Worm (Caenorhabditis elegans): Measurements from ENCODE around the gene ubc-18.

ubc-18 gene

DNA sequence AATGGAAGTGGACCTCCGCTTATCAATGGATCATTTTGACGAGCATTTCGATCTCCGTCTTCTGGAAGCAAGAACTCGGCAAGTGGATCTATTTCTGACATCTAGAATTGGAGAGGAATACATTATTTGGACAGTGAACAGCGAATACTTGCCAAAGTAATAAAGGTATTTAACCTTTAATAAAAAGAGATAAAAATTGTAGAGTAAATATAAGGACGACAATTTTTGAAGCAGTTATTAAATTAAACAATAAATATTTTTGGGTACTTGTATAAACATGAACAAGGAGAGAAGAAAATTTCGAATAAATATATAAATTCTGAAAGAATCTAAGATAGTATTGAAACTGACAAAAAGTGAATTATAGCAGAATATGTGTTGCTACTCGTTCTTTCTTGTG lies 4.1 kb upstream of the ubc-18 start, which contains the start of gene lin-37:
Gene lin-37 (minus strand): TSS at position 101 of the 400 bp plus-strand sequence.
- TF ChIP-seq unc-39 (tag; optimal IDR thresholded peaks at IDR 0.05) (no peak), flh-1 (GFP tag; optimal IDR thresholded peaks at IDR 0.05) (no peak), lsy-2 (tag; optimal IDR thresholded peaks at IDR 0.05) (no peak), lin-32 (GFP tag; optimal IDR thresholded peaks at IDR 0.05) (no peak)

DNA sequence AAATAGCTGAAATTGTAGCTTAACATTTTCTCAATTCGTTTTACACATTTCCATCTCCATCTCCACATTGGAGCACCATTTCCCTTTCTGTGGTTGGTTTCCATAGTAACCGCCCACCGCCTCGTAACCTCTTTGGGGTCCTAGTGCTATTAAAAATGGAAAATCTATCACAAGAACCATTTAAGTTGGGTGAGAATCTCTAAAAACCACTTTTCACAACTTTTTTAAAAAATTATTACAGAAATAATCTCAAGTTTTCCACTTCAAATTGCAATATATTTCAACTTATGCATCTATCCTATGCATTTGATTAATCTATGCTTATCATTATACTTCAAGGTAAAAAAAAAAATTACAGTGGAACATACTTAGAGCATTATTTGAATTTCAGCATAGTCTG lies 1.6 kb upstream of the ubc-18 start, which contains the start of gene tmem-17:
Gene tmem-17 (plus strand): TSS at position 301 of the 400 bp plus-strand sequence.
- TF ChIP-seq ztf-11 (tag; optimal IDR thresholded peaks at IDR 0.05) (no peak), nhr-76 (tag; optimal IDR thresholded peaks at IDR 0.05) (no peak), nhr-2 (tag; optimal IDR thresholded peaks at IDR 0.05) (no peak), hlh-1 (tag; optimal IDR thresholded peaks at IDR 0.05) (no peak), pha-4 (tag; optimal IDR thresholded peaks at IDR 0.05) (no peak), nhr-12 (tag; optimal IDR thresholded peaks at IDR 0.05) (no peak), tbx-8 (GFP tag; optimal IDR thresholded peaks at IDR 0.05) (no peak), M03D4.4 (tag; optimal IDR thresholded peaks at IDR 0.05) (no peak), mls-2 (tag; optimal IDR thresholded peaks at IDR 0.05) (no peak), unc-62 (GFP tag; optimal IDR thresholded peaks at IDR 0.05) (no peak), ces-1 (GFP tag; optimal IDR thresholded peaks at IDR 0.05) (no peak), bed-3 (GFP tag; optimal IDR thresholded peaks at IDR 0.05) (no peak), ham-2 (GFP tag; optimal IDR thresholded peaks at IDR 0.05) (no peak), lsy-2 (tag; optimal IDR thresholded peaks at IDR 0.05) (no peak), snpc-4 (tag; optimal IDR thresholded peaks at IDR 0.05) (no peak), unc-39 (tag; optimal IDR thresholded peaks at IDR 0.05) (no peak), lin-13 (tag; optimal IDR thresholded peaks at IDR 0.05) (no peak), mep-1 (tag; optimal IDR thresholded peaks at IDR 0.05) (no peak)

DNA sequence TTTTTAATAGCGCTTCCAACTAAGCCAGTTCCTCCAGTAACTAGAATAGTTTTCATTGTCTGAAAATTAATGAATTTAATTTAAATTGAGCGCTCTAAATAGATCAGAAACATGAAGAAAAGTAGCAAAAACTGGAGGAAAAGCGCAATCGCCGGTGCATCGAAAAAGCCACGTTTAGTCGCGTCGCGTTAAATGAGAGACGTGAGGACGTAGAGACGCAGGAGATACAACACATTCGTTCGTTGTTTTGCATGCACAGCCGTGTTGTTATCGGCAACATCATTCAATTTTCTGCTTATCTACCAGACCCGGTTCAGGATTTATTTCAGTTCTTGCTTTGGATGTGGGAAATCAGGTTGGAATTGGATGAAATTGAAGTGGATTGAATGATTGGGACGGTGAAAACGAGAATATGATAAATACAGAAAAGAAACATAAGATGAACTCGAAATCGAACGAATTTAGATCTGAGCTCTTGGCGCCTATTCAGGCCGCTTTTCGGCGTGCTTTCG lies 929 bp downstream of the ubc-18 start, which contains the start of gene ger-1:
Gene ger-1 (minus strand): TSS at position 93 of the 512 bp plus-strand sequence.
- TF ChIP-seq elt-1 (tag; optimal IDR thresholded peaks at IDR 0.05; ENCODE audit: borderline replicate concordance, insufficient read depth) (peak; percentile 30), ham-2 (GFP tag; optimal IDR thresholded peaks at IDR 0.05) (peak; percentile 3), cnd-1 (tag; optimal IDR thresholded peaks at IDR 0.05) (no peak)

DNA sequence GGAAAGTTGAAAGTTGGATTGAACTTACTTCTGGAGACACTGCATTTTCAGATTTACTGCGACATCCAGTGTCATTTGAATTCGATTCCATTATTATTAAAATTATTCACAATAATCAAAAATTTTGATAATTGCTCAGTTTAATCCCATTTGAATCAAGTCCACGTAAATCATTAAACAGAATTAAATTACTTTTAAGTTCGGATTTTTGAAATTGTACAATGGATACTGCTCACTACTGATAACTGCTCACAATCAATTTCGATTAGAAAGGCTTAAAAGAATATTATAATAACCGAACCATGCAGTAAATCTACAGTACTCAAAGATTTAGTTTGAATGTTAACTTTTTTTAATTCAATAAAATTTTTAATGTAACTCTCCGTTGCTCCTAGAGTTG lies 4.2 kb downstream of the ubc-18 start, which contains the start of gene R01H2.4:
Gene R01H2.4 (minus strand): TSS at position 101 of the 400 bp plus-strand sequence.
- TF ChIP-seq nhr-28 (tag; optimal IDR thresholded peaks at IDR 0.05) (no peak), drap-1 (GFP tag; optimal IDR thresholded peaks at IDR 0.05) (no peak), zip-8 (tag; optimal IDR thresholded peaks at IDR 0.05) (no peak), lin-32 (GFP tag; optimal IDR thresholded peaks at IDR 0.05) (no peak), nhr-12 (tag; optimal IDR thresholded peaks at IDR 0.05) (no peak), snpc-4 (tag; optimal IDR thresholded peaks at IDR 0.05) (no peak), ceh-39 (tag; optimal IDR thresholded peaks at IDR 0.05) (no peak), elt-3 (tag; optimal IDR thresholded peaks at IDR 0.05) (no peak), lin-13 (tag; optimal IDR thresholded peaks at IDR 0.05) (no peak), tbx-8 (GFP tag; optimal IDR thresholded peaks at IDR 0.05) (no peak), unc-120 (tag; optimal IDR thresholded peaks at IDR 0.05; ENCODE audit: poor library complexity, severe bottlenecking) (no peak), flh-1 (GFP tag; optimal IDR thresholded peaks at IDR 0.05) (no peak), sem-2 (GFP tag; optimal IDR thresholded peaks at IDR 0.05) (no peak), nhr-76 (tag; optimal IDR thresholded peaks at IDR 0.05) (no peak)

DNA sequence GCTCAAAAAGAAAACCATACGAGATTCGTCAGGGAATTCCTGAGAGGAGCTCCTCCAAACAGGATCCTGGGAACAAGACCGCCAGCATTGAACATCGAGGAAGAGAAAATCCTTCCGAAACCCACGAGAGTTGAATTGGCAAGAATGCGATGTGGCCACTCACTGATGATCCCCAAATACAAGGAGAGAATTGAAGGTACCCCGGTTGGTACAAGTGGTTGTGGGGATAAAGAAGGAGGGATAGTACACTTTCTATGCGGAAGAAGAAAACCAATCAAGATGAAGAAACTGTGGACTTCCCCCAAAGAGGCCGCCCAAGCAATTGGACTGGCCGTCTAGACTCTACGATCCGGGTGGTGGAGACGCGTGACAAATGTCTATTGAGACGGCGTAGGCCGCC lies 5.3 kb downstream of the ubc-18 start:
- TF ChIP-seq mls-2 (tag; optimal IDR thresholded peaks at IDR 0.05) (no peak), pha-4 (tag; optimal IDR thresholded peaks at IDR 0.05) (no peak), flh-1 (GFP tag; optimal IDR thresholded peaks at IDR 0.05) (no peak), tbx-8 (GFP tag; optimal IDR thresholded peaks at IDR 0.05) (no peak), nhr-28 (tag; optimal IDR thresholded peaks at IDR 0.05) (no peak), unc-120 (tag; optimal IDR thresholded peaks at IDR 0.05; ENCODE audit: poor library complexity, severe bottlenecking) (no peak), drap-1 (GFP tag; optimal IDR thresholded peaks at IDR 0.05) (no peak), mep-1 (tag; optimal IDR thresholded peaks at IDR 0.05) (no peak), snpc-4 (tag; optimal IDR thresholded peaks at IDR 0.05) (no peak), sptf-1 (tag; optimal IDR thresholded peaks at IDR 0.05) (no peak), lin-13 (tag; optimal IDR thresholded peaks at IDR 0.05) (no peak), M03D4.4 (tag; optimal IDR thresholded peaks at IDR 0.05) (no peak), bed-3 (GFP tag; optimal IDR thresholded peaks at IDR 0.05) (no peak), unc-39 (tag; optimal IDR thresholded peaks at IDR 0.05) (no peak), unc-62 (GFP tag; optimal IDR thresholded peaks at IDR 0.05) (no peak), elt-1 (tag; optimal IDR thresholded peaks at IDR 0.05; ENCODE audit: borderline replicate concordance, insufficient read depth) (no peak), nhr-76 (tag; optimal IDR thresholded peaks at IDR 0.05) (no peak), hlh-1 (tag; optimal IDR thresholded peaks at IDR 0.05) (no peak), ceh-43 (GFP tag; optimal IDR thresholded peaks at IDR 0.05) (no peak)

Measured in whole organism, mixed stage, embryonic.